Worm (Caenorhabditis elegans): ENCODE measurements around the gene Y69A2AR.28.

ce11 chrIV:2642054-2642453 lies 29.2 kb upstream of the Y69A2AR.28 start:
- no peak for TF ChIP-seq med-1 (GFP tag; optimal IDR thresholded peaks at IDR 0.05; ENCODE audit: insufficient read depth)
- no peak for TF ChIP-seq klf-2 (GFP tag; conservative IDR thresholded peaks at IDR 0.05)
- TF ChIP-seq ztf-23 (GFP tag; IDR thresholded peaks at IDR 0.05) = no peak
- no peak for TF ChIP-seq flt-1 (GFP tag; IDR thresholded peaks at IDR 0.05)
- TF ChIP-seq cog-1 (tag; optimal IDR thresholded peaks at IDR 0.05) = no peak
- no peak for TF ChIP-seq ztf-29 (GFP tag; IDR thresholded peaks at IDR 0.05)
